Worm (Caenorhabditis elegans) whole organism, L3 larva: ENCODE measurements around the gene col-93.

Experiments
- ama-1 ChIP-seq: fragments of 150-350 bp; optimal IDR thresholded peaks from 2 replicates; lab custom pipeline; 2018
- elt-1 ChIP-seq: fragments of 150-350 bp; optimal IDR thresholded peaks from 2 replicates; lab custom pipeline; 2014; ENCODE audit warnings: missing biosample characterization, missing genetic modification characterization
- nhr-11 ChIP-seq: fragments of 150-350 bp; optimal IDR thresholded peaks from 2 replicates; lab custom pipeline; 2014; ENCODE audit warnings: missing biosample characterization, missing genetic modification characterization
- nhr-25 ChIP-seq: sonication (generic microtip); optimal IDR thresholded peaks from 2 replicates; lab custom pipeline; 2017; ENCODE audit warnings: missing biosample characterization, missing genetic modification characterization
- nhr-77 ChIP-seq: fragments of 150-350 bp; optimal IDR thresholded peaks from 2 replicates; lab custom pipeline; 2014; ENCODE audit warnings: missing biosample characterization, missing genetic modification characterization
- unc-62 ChIP-seq: fragments of 150-350 bp; sonication (generic microtip); optimal IDR thresholded peaks from 4 replicates; lab custom pipeline; 2014; ENCODE audit warnings: missing biosample characterization, missing genetic modification reagents, missing genetic modification characterization
- ztf-11 ChIP-seq: fragments of 150-350 bp; optimal IDR thresholded peaks from 2 replicates; lab custom pipeline; 2014; ENCODE audit warnings: missing biosample characterization, missing genetic modification characterization

ce11 chrIII:10967010-10967409, 18.4 kb downstream of the col-93 start, which contains the start of gene W05B2.2:
- TF ChIP-seq nhr-25 (tag; lab: Kevin White, UChicago) = no peak
- TF ChIP-seq ztf-11 (tag; lab: Kevin White, UChicago) = no peak
- TF ChIP-seq nhr-77 = no peak
- TF ChIP-seq unc-62 (GFP tag; lab: Kevin White, UChicago) = no peak
- no peak for TF ChIP-seq ama-1 (lab: Kevin White, UChicago)
- TF ChIP-seq nhr-11 (tag; lab: Kevin White, UChicago) = no peak
- TF ChIP-seq elt-1 (tag; lab: Kevin White, UChicago) = no peak
